Worm (Caenorhabditis elegans): Measurements from ENCODE around the gene rfp-1.

ce11 chrIII:8322645-8323213 lies 35.7 kb upstream of the rfp-1 start, which contains the start of gene F10E9.1:
- no peak for TF ChIP-seq ref-1 (GFP tag; conservative IDR thresholded peaks at IDR 0.05)
- no peak for TF ChIP-seq klf-2 (GFP tag; conservative IDR thresholded peaks at IDR 0.05)
- TF ChIP-seq med-1 (GFP tag; optimal IDR thresholded peaks at IDR 0.05; ENCODE audit: insufficient read depth): no peak
- TF ChIP-seq ztf-29 (GFP tag; IDR thresholded peaks at IDR 0.05): no peak
- TF ChIP-seq cog-1 (tag; optimal IDR thresholded peaks at IDR 0.05): no peak
- no peak for TF ChIP-seq flt-1 (GFP tag; IDR thresholded peaks at IDR 0.05)
- TF ChIP-seq T22C8.4 (GFP tag; IDR thresholded peaks at IDR 0.05): no peak
- TF ChIP-seq ztf-23 (GFP tag; IDR thresholded peaks at IDR 0.05): no peak
